Worm (Caenorhabditis elegans) whole organism, young adult: Measurements from ENCODE around the gene srh-16.

Source experiments
- B0035.1 ChIP-seq: sonication (generic microtip); optimal IDR thresholded peaks from 2 replicates; lab custom pipeline; 2016; ENCODE audit warnings: missing genetic modification characterization, mild to moderate bottlenecking, missing compliant biosample characterization, missing genotype, missing genetic modification reagents
- B0261.1 ChIP-seq: sonication (generic microtip); optimal IDR thresholded peaks from 2 replicates; lab custom pipeline; 2016; ENCODE audit warnings: mild to moderate bottlenecking, missing genetic modification characterization, moderate library complexity, missing compliant biosample characterization
- C06A6.2 ChIP-seq: fragments of 200-800 bp; sonication (Bioruptor generic); conservative IDR thresholded peaks from 2 replicates; pipeline ENCODE4 v1.3.6; 2022; ENCODE audit warnings: missing genetic modification characterization, missing compliant biosample characterization
- D2030.7 ChIP-seq: fragments of 200-800 bp; sonication (Bioruptor generic); IDR thresholded peaks from 2 replicates; pipeline ENCODE4 v1.3.6; 2022; ENCODE audit warnings: missing genetic modification reagents, missing genetic modification characterization, missing compliant biosample characterization
- F22D6.2 ChIP-seq: sonication (generic microtip); optimal IDR thresholded peaks from 2 replicates; lab custom pipeline; 2016; ENCODE audit warnings: mild to moderate bottlenecking, missing genetic modification characterization, missing compliant biosample characterization
- F23B12.7 ChIP-seq: sonication (generic microtip); optimal IDR thresholded peaks from 2 replicates; lab custom pipeline; 2017; ENCODE audit warnings: missing genetic modification characterization, mild to moderate bottlenecking, missing compliant biosample characterization, antibody characterized with exemption, moderate library complexity; ENCODE audit not compliant: insufficient read depth
- F33H1.4 ChIP-seq: fragments of 200-800 bp; sonication (Bioruptor generic); IDR thresholded peaks from 2 replicates; pipeline ENCODE4 v1.3.6; 2022; ENCODE audit warnings: missing genetic modification reagents, missing genetic modification characterization, missing compliant biosample characterization
- F49E8.2 ChIP-seq: sonication (generic microtip); optimal IDR thresholded peaks from 3 replicates; lab custom pipeline; 2017; ENCODE audit warnings: missing genetic modification characterization, mild to moderate bottlenecking, missing compliant biosample characterization, antibody characterized with exemption, moderate library complexity; ENCODE audit not compliant: insufficient read depth
- F55B11.4 ChIP-seq: sonication (generic microtip); optimal IDR thresholded peaks from 2 replicates; lab custom pipeline; 2016; ENCODE audit warnings: missing compliant biosample characterization, missing genetic modification characterization, borderline replicate concordance; ENCODE audit not compliant: insufficient read depth
- F57A8.1 ChIP-seq: fragments of 200-800 bp; sonication (Bioruptor generic); optimal IDR thresholded peaks from 2 replicates; lab custom pipeline; 2018; ENCODE audit warnings: mild to moderate bottlenecking, missing genetic modification characterization, moderate library complexity, missing compliant biosample characterization
- K11D2.4 ChIP-seq: fragments of 200-800 bp; sonication (Bioruptor generic); IDR thresholded peaks from 2 replicates; pipeline ENCODE4 v1.3.6; 2022; ENCODE audit warnings: missing genetic modification reagents, missing genetic modification characterization, missing compliant biosample characterization
- Y53F4B.3 ChIP-seq: fragments of 200-800 bp; sonication (Bioruptor generic); IDR thresholded peaks from 2 replicates; pipeline ENCODE4 v1.3.6; 2022; ENCODE audit warnings: missing genetic modification reagents, missing genetic modification characterization, missing compliant biosample characterization
- Y56A3A.18 ChIP-seq: fragments of 200-800 bp; sonication (Bioruptor generic); IDR thresholded peaks from 2 replicates; pipeline ENCODE4 v1.3.6; 2022; ENCODE audit warnings: missing genetic modification reagents, missing genetic modification characterization, missing compliant biosample characterization
- Y67H2A.10 ChIP-seq: fragments of 200-800 bp; sonication (Bioruptor generic); conservative IDR thresholded peaks from 2 replicates; pipeline ENCODE4 v1.3.6; 2022; ENCODE audit warnings: missing genetic modification reagents, missing genetic modification characterization, missing compliant biosample characterization
- Y95B8A.8 ChIP-seq: fragments of 200-800 bp; sonication (Bioruptor generic); IDR thresholded peaks from 2 replicates; pipeline ENCODE4 v1.3.6; 2022; ENCODE audit warnings: missing genetic modification reagents, missing genetic modification characterization, missing compliant biosample characterization
- atf-7 ChIP-seq: sonication (generic microtip); optimal IDR thresholded peaks from 2 replicates; lab custom pipeline; 2017; ENCODE audit warnings: mild to moderate bottlenecking, missing genetic modification characterization, missing compliant biosample characterization
- die-1 ChIP-seq: sonication (generic microtip); optimal IDR thresholded peaks from 2 replicates; lab custom pipeline; 2016; ENCODE audit warnings: missing genotype, mild to moderate bottlenecking, missing genetic modification characterization, missing compliant biosample characterization
- hlh-26 ChIP-seq: fragments of 200-800 bp; sonication (Bioruptor generic); conservative IDR thresholded peaks from 2 replicates; pipeline ENCODE4 v1.3.6; 2022; ENCODE audit warnings: missing genetic modification reagents, missing genetic modification characterization, missing compliant biosample characterization
- hrde-1 ChIP-seq: sonication (generic microtip); optimal IDR thresholded peaks from 2 replicates; lab custom pipeline; 2016; ENCODE audit warnings: missing genetic modification characterization, mild to moderate bottlenecking, missing compliant biosample characterization, moderate library complexity, missing genotype, missing genetic modification reagents, borderline replicate concordance
- let-526 ChIP-seq: fragments of 200-800 bp; sonication (Bioruptor generic); IDR thresholded peaks from 2 replicates; pipeline ENCODE4 v1.3.6; 2022; ENCODE audit warnings: missing genetic modification reagents, missing genetic modification characterization, missing compliant biosample characterization
- lin-54 ChIP-seq: fragments of 200-800 bp; sonication (Bioruptor generic); optimal IDR thresholded peaks from 2 replicates; lab custom pipeline; 2018; ENCODE audit warnings: mild to moderate bottlenecking, missing genetic modification characterization, missing compliant biosample characterization
- lsy-27 ChIP-seq: sonication (generic microtip); optimal IDR thresholded peaks from 2 replicates; lab custom pipeline; 2017; ENCODE audit warnings: missing genetic modification characterization, mild to moderate bottlenecking, missing compliant biosample characterization, antibody characterized with exemption, missing genotype, borderline replicate concordance; ENCODE audit not compliant: insufficient read depth
- madf-10 ChIP-seq: sonication (generic microtip); optimal IDR thresholded peaks from 2 replicates; lab custom pipeline; 2016; ENCODE audit warnings: mild to moderate bottlenecking, missing genetic modification characterization, missing compliant biosample characterization
- mcd-1 ChIP-seq: fragments of 200-800 bp; sonication (Bioruptor generic); IDR thresholded peaks from 2 replicates; pipeline ENCODE4 v1.3.6; 2022; ENCODE audit warnings: missing genetic modification reagents, missing genetic modification characterization, missing compliant biosample characterization
- mel-28 ChIP-seq: sonication (generic microtip); optimal IDR thresholded peaks from 2 replicates; lab custom pipeline; 2016; ENCODE audit warnings: borderline replicate concordance, mild to moderate bottlenecking, missing genetic modification characterization, missing compliant biosample characterization
- nhr-80 ChIP-seq: sonication (generic microtip); optimal IDR thresholded peaks from 2 replicates; lab custom pipeline; 2016; ENCODE audit warnings: missing genetic modification characterization, missing compliant biosample characterization
- pbrm-1 ChIP-seq: fragments of 200-800 bp; sonication (Bioruptor generic); IDR thresholded peaks from 2 replicates; pipeline ENCODE4 v1.3.6; 2022; ENCODE audit warnings: missing genetic modification reagents, missing genetic modification characterization, missing compliant biosample characterization
- repo-1 ChIP-seq: sonication (generic microtip); optimal IDR thresholded peaks from 2 replicates; lab custom pipeline; 2017; ENCODE audit warnings: mild to moderate bottlenecking, missing genetic modification characterization, missing compliant biosample characterization
- rpc-1 ChIP-seq, 2 experiments: fragments of 150-350 bp in 1 of 2; sonication (generic microtip) in 1 of 2; optimal IDR thresholded peaks; 2 replicates each; lab custom pipeline; 2014 to 2018; ENCODE audit warnings: missing biosample characterization in 1 of 2, missing genetic modification characterization in 1 of 2, missing genetic modification reagents in 1 of 2, missing genotype in 1 of 2
- snpc-4 ChIP-seq, 5 experiments: fragments of 150-350 bp in 1 of 5; sonication (generic microtip) in 4 of 5; optimal IDR thresholded peaks; 2 replicates each; lab custom pipeline; 2014 to 2018; ENCODE audit warnings: missing genetic modification characterization in 5 of 5, missing biosample characterization in 3 of 5, antibody characterized with exemption in 2 of 5, mild to moderate bottlenecking in 2 of 5, missing compliant biosample characterization in 2 of 5, missing genotype in 2 of 5, moderate library complexity in 2 of 5, missing genetic modification reagents in 1 of 5
- tbp1 ChIP-seq: fragments of 200-800 bp; sonication (Bioruptor generic); optimal IDR thresholded peaks from 2 replicates; lab custom pipeline; 2018; ENCODE audit warnings: mild to moderate bottlenecking, missing genetic modification characterization, missing compliant biosample characterization
- ztf-18 ChIP-seq: sonication (generic microtip); optimal IDR thresholded peaks from 2 replicates; lab custom pipeline; 2016; ENCODE audit warnings: missing genotype, mild to moderate bottlenecking, missing genetic modification characterization, missing compliant biosample characterization
- ztf-22 ChIP-seq: fragments of 200-800 bp; sonication (Bioruptor generic); optimal IDR thresholded peaks from 2 replicates; lab custom pipeline; 2018; ENCODE audit warnings: mild to moderate bottlenecking, missing genetic modification characterization, moderate library complexity, missing compliant biosample characterization
- ztf-3 ChIP-seq: fragments of 200-800 bp; sonication (Bioruptor generic); optimal IDR thresholded peaks from 2 replicates; lab custom pipeline; 2018; ENCODE audit warnings: mild to moderate bottlenecking, missing genetic modification characterization, missing compliant biosample characterization

Gene srh-16

DNA sequence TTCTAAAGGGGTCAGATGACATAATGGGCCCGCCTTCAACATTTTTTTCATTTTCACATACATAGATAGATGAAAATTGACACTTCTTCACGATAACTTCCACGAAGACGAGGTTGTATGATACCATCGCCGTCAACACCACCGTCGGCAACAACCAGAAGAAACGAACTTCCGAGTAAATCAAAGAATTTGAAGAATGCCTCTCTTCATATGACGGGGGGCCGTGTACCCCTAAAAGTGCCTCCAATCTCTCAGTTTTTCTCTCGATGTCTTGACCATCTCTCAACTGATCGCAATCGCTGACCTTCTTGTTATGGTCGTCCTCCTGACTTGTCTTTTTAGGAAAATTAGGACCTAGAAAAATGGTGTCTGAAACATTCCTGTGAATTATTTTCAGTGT is 3.9 kb downstream of the srh-16 start:
- no peak for TF ChIP-seq F49E8.2 (tag; lab: Kevin White, UChicago)
- TF ChIP-seq let-526 = no peak
- no peak for TF ChIP-seq F22D6.2 (tag; lab: Kevin White, UChicago)
- no peak for TF ChIP-seq snpc-4 (GFP tag; optimal IDR thresholded peaks at IDR 0.05; lab: Kevin White, UChicago)
- no peak for TF ChIP-seq snpc-4 (tag; optimal IDR thresholded peaks at IDR 0.05; lab: Kevin White, UChicago)
- TF ChIP-seq repo-1 = no peak
- TF ChIP-seq ztf-22 (GFP tag; lab: Kevin White, UChicago) = no peak
- no peak for TF ChIP-seq lin-54
- TF ChIP-seq ztf-18 = no peak
- TF ChIP-seq madf-10 = no peak
- no peak for TF ChIP-seq Y67H2A.10 (GFP tag; lab: Robert Waterston, UW)
- TF ChIP-seq F57A8.1 (GFP tag; lab: Kevin White, UChicago) = no peak
- TF ChIP-seq hrde-1 (tag; lab: Kevin White, UChicago) = no peak
- no peak for TF ChIP-seq Y95B8A.8 (GFP tag; lab: Robert Waterston, UW)
- TF ChIP-seq tbp1 (GFP tag; lab: Kevin White, UChicago) = no peak

DNA sequence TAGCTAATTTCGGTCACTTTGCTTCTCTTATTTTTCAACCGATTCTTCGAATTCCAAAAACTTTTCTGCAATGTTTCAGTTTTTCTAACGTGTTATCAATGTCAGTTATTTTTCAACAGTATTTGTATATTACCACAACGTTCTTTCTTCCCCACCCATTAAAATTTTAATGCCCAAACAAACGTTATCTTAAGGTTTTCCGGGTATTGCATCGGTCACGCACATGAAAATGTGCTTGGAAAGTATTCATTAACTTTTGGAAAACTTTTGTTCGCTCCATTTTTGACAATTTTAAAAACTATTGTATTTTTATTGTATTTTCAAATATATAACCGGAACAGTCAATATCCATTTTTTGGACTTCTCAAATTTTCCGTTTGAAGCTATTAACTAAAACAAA is 4.5 kb downstream of the srh-16 start:
- TF ChIP-seq rpc-1 (optimal IDR thresholded peaks at IDR 0.05; lab: Kevin White, UChicago) (no peak), rpc-1 (tag; optimal IDR thresholded peaks at IDR 0.05; lab: Kevin White, UChicago) (no peak), Y56A3A.18 (GFP tag; lab: Robert Waterston, UW) (no peak), mel-28 (tag; lab: Kevin White, UChicago) (no peak), Y67H2A.10 (GFP tag; lab: Robert Waterston, UW) (no peak), F33H1.4 (GFP tag; lab: Robert Waterston, UW) (no peak), F57A8.1 (GFP tag; lab: Kevin White, UChicago) (no peak)

DNA sequence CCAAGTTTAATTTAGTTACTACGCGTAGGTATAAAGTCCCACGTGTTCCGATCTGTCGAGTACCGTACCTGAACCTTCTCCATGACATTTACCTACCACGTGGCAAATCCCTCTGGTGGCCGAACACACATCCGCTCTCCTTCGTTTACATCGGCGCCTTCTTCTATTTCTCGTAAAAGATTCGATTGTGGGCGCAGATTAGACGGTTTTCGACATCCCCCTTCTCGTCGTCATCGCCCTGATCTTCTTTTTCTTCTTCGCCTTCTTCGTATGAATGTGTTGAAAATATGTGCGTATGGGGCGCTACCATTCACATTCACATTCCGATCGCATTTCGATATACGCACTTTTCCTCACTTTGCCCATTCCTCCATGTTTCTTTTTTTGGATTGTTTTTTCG is 5.1 kb downstream of the srh-16 start:
- no peak for TF ChIP-seq ztf-3 (GFP tag; lab: Kevin White, UChicago)
- no peak for TF ChIP-seq hrde-1 (tag; lab: Kevin White, UChicago)
- TF ChIP-seq pbrm-1 = no peak
- TF ChIP-seq B0261.1 (tag; lab: Kevin White, UChicago) = no peak
- no peak for TF ChIP-seq Y53F4B.3 (GFP tag; lab: Robert Waterston, UW)
- TF ChIP-seq F23B12.7 (tag; lab: Kevin White, UChicago) = no peak
- no peak for TF ChIP-seq K11D2.4 (GFP tag; lab: Robert Waterston, UW)
- no peak for TF ChIP-seq lsy-27
- TF ChIP-seq C06A6.2 = no peak
- no peak for TF ChIP-seq F55B11.4 (tag; lab: Kevin White, UChicago)
- no peak for TF ChIP-seq atf-7 (tag; lab: Kevin White, UChicago)
- no peak for TF ChIP-seq D2030.7
- TF ChIP-seq snpc-4 (GFP tag; optimal IDR thresholded peaks at IDR 0.05; lab: Kevin White, UChicago) = no peak
- TF ChIP-seq snpc-4 (tag; optimal IDR thresholded peaks at IDR 0.05; lab: Kevin White, UChicago) = no peak
- no peak for TF ChIP-seq hlh-26 (GFP tag; lab: Robert Waterston, UW)
- TF ChIP-seq B0035.1 (tag; lab: Kevin White, UChicago) = no peak

DNA sequence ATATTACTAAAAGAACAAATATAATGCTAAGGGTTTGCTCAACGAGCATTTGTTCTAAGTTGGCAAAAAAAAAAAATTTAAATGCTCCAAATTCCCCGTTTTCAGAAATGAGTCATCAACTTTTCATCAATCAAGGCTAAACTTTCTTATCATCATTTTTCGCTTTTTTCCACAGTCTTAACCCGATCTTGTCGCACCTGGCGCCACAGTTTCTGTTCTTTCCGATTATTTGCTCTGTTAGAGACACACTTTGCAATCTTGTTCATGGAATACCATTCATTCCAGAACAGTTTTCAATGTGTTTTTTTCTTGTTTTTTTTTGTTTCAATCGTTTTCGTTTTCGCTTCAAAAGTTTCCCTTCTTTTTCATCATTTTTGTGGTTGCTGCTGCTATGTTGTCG is 6.5 kb downstream of the srh-16 start:
- peak; percentile 80 for TF ChIP-seq nhr-80 (tag; lab: Kevin White, UChicago)
- no peak for TF ChIP-seq mcd-1
- TF ChIP-seq die-1 = no peak
